Fruit fly (Drosophila melanogaster) whole organism, wandering third instar larva: Measurements from ENCODE around the gene CG32625.

ENCODE experiments used
- Jra ChIP-seq: sonication (Bioruptor generic); optimal IDR thresholded peaks from 2 replicates; lab custom pipeline; 2016; ENCODE audit warnings: missing biosample characterization, missing genetic modification characterization
- Vsx2 ChIP-seq: fragments of 200-300, 225-300 bp; sonication (Bioruptor generic); optimal IDR thresholded peaks from 2 replicates; lab custom pipeline; 2018; ENCODE audit warnings: missing biosample characterization, missing genetic modification characterization; ENCODE audit not compliant: partially characterized antibody
- tai ChIP-seq: sonication (Bioruptor generic); optimal IDR thresholded peaks from 2 replicates; lab custom pipeline; 2016; ENCODE audit warnings: missing biosample characterization, missing genetic modification characterization

dm6 chrX:13792463-13792862 is 35.8 kb upstream of the CG32625 start:
- no peak for TF ChIP-seq Vsx2 (GFP tag; lab: Kevin White, UChicago)
- no peak for TF ChIP-seq tai (GFP tag; lab: Kevin White, UChicago)
- TF ChIP-seq Jra = no peak
